Worm (Caenorhabditis elegans): ENCODE data around the gene ptr-24.

ce11 chrX:13318316-13318715 is 19.5 kb upstream of the ptr-24 start:
- TF ChIP-seq unc-55 (GFP tag; optimal IDR thresholded peaks at IDR 0.05) (no peak), C08G9.2 (tag; optimal IDR thresholded peaks at IDR 0.05) (no peak), unc-3 (GFP tag; conservative IDR thresholded peaks at IDR 0.05) (no peak), unc-3 (tag; optimal IDR thresholded peaks at IDR 0.05) (no peak), pqm-1 (tag; optimal IDR thresholded peaks at IDR 0.05) (no peak), ceh-9 (tag; optimal IDR thresholded peaks at IDR 0.05) (no peak), ceh-6 (GFP tag; optimal IDR thresholded peaks at IDR 0.05) (no peak), nfya-1 (tag; optimal IDR thresholded peaks at IDR 0.05) (no peak), ceh-14 (tag; optimal IDR thresholded peaks at IDR 0.05) (no peak)
